Worm (Caenorhabditis elegans) whole organism, L2 larva: ENCODE results near the gene H11E01.3.

Source experiments
- C34F6.9 ChIP-seq: fragments of 150-350 bp; optimal IDR thresholded peaks from 2 replicates; lab custom pipeline; 2014; ENCODE audit warnings: missing biosample characterization, missing genetic modification characterization
- R02D3.7 ChIP-seq: fragments of 150-350 bp; optimal IDR thresholded peaks from 2 replicates; lab custom pipeline; 2014; ENCODE audit warnings: missing biosample characterization, missing genetic modification characterization
- ZK546.5 ChIP-seq: sonication (generic microtip); optimal IDR thresholded peaks from 2 replicates; lab custom pipeline; 2017; ENCODE audit warnings: missing biosample characterization, missing genetic modification characterization
- alr-1 ChIP-seq: fragments of 150-350 bp; optimal IDR thresholded peaks from 2 replicates; lab custom pipeline; 2014; ENCODE audit warnings: missing biosample characterization, missing genetic modification characterization
- aly-2 ChIP-seq: fragments of 150-350 bp; optimal IDR thresholded peaks from 2 replicates; lab custom pipeline; 2014; ENCODE audit warnings: missing biosample characterization, missing genetic modification characterization
- ama-1 ChIP-seq: fragments of 150-350 bp; optimal IDR thresholded peaks from 2 replicates; lab custom pipeline; 2018; ENCODE audit warnings: inconsistent platforms
- blmp-1 ChIP-seq: sonication (generic microtip); optimal IDR thresholded peaks from 2 replicates; lab custom pipeline; 2017; ENCODE audit warnings: missing genetic modification characterization, mild to moderate bottlenecking, missing compliant biosample characterization, antibody characterized with exemption, moderate library complexity; ENCODE audit not compliant: insufficient read depth
- ceh-82 ChIP-seq: fragments of 150-350 bp; optimal IDR thresholded peaks from 2 replicates; lab custom pipeline; 2014; ENCODE audit warnings: missing biosample characterization, missing genetic modification characterization
- crh-2 ChIP-seq: sonication (generic microtip); optimal IDR thresholded peaks from 2 replicates; lab custom pipeline; 2017; ENCODE audit warnings: missing biosample characterization, missing genetic modification characterization
- dmd-4 ChIP-seq: sonication (generic microtip); optimal IDR thresholded peaks from 2 replicates; lab custom pipeline; 2017; ENCODE audit warnings: missing biosample characterization, missing genetic modification characterization
- egl-27 ChIP-seq: sonication (generic microtip); optimal IDR thresholded peaks from 3 replicates; lab custom pipeline; 2017; ENCODE audit warnings: missing biosample characterization, missing genetic modification reagents, missing genetic modification characterization
- elt-1 ChIP-seq: fragments of 150-350 bp; optimal IDR thresholded peaks from 2 replicates; lab custom pipeline; 2014; ENCODE audit warnings: missing biosample characterization, missing genetic modification characterization
- elt-3 ChIP-seq: sonication (generic microtip); optimal IDR thresholded peaks from 2 replicates; lab custom pipeline; 2017; ENCODE audit warnings: missing biosample characterization, missing genetic modification characterization
- fos-1 ChIP-seq: fragments of 150-350 bp; optimal IDR thresholded peaks from 2 replicates; lab custom pipeline; 2014; ENCODE audit warnings: missing biosample characterization, missing genetic modification characterization
- gmeb-1 ChIP-seq: fragments of 150-350 bp; optimal IDR thresholded peaks from 2 replicates; lab custom pipeline; 2014; ENCODE audit warnings: missing biosample characterization, missing genetic modification characterization
- lin-11 ChIP-seq: fragments of 150-350 bp; sonication (generic microtip); optimal IDR thresholded peaks from 2 replicates; lab custom pipeline; 2014; ENCODE audit warnings: missing biosample characterization, missing genetic modification characterization, inconsistent platforms, mixed read lengths
- lin-13 ChIP-seq: fragments of 150-350 bp; optimal IDR thresholded peaks from 2 replicates; lab custom pipeline; 2014; ENCODE audit warnings: missing biosample characterization, missing genetic modification reagents, missing genetic modification characterization
- lin-39 ChIP-seq: fragments of 150-350 bp; optimal IDR thresholded peaks from 2 replicates; lab custom pipeline; 2014; ENCODE audit warnings: missing biosample characterization, missing genetic modification reagents, missing genetic modification characterization
- lsy-2 ChIP-seq, 2 experiments: fragments of 150-350 bp in 1 of 2; sonication (generic microtip) in 1 of 2; optimal IDR thresholded peaks; 2 replicates each; lab custom pipeline; 2014 to 2017; ENCODE audit warnings: missing biosample characterization in 2 of 2, missing genetic modification characterization in 2 of 2
- mab-5 ChIP-seq: fragments of 150-350 bp; optimal IDR thresholded peaks from 2 replicates; lab custom pipeline; 2014; ENCODE audit warnings: missing biosample characterization, missing genetic modification characterization
- mbf-1 ChIP-seq: sonication (generic microtip); optimal IDR thresholded peaks from 2 replicates; lab custom pipeline; 2017; ENCODE audit warnings: missing biosample characterization, missing genetic modification characterization
- mdl-1 ChIP-seq, 2 experiments: fragments of 150-350 bp in 1 of 2; sonication (generic microtip) in 1 of 2; optimal IDR thresholded peaks; 2 replicates each; lab custom pipeline; 2017; ENCODE audit warnings: missing biosample characterization in 2 of 2, missing genetic modification characterization in 2 of 2
- nhr-10 ChIP-seq: sonication (generic microtip); optimal IDR thresholded peaks from 2 replicates; lab custom pipeline; 2017; ENCODE audit warnings: missing biosample characterization, missing genetic modification characterization
- nhr-11 ChIP-seq: fragments of 150-350 bp; optimal IDR thresholded peaks from 2 replicates; lab custom pipeline; 2014; ENCODE audit warnings: missing biosample characterization, missing genetic modification characterization
- nhr-12 ChIP-seq: fragments of 150-350 bp; optimal IDR thresholded peaks from 2 replicates; lab custom pipeline; 2014; ENCODE audit warnings: missing biosample characterization, missing genetic modification characterization
- nhr-129 ChIP-seq: fragments of 150-350 bp; optimal IDR thresholded peaks from 2 replicates; lab custom pipeline; 2014; ENCODE audit warnings: missing biosample characterization, missing genetic modification characterization
- nhr-21 ChIP-seq: fragments of 150-350 bp; optimal IDR thresholded peaks from 2 replicates; lab custom pipeline; 2014; ENCODE audit warnings: missing biosample characterization, missing genetic modification characterization
- nhr-25 ChIP-seq: fragments of 150-350 bp; sonication (generic microtip); optimal IDR thresholded peaks from 3 replicates; lab custom pipeline; 2014; ENCODE audit warnings: missing biosample characterization, missing genetic modification characterization
- nhr-6 ChIP-seq: fragments of 150-350 bp; optimal IDR thresholded peaks from 2 replicates; lab custom pipeline; 2014; ENCODE audit warnings: missing biosample characterization, missing genetic modification characterization
- peb-1 ChIP-seq: fragments of 150-350 bp; optimal IDR thresholded peaks from 2 replicates; lab custom pipeline; 2014; ENCODE audit warnings: missing biosample characterization, missing genetic modification characterization
- sem-4 ChIP-seq: fragments of 150-350 bp; optimal IDR thresholded peaks from 2 replicates; lab custom pipeline; 2014; ENCODE audit warnings: missing biosample characterization, missing genetic modification reagents, missing genetic modification characterization
- skn-1 ChIP-seq: sonication (generic microtip); optimal IDR thresholded peaks from 2 replicates; lab custom pipeline; 2017; ENCODE audit warnings: missing biosample characterization, missing genetic modification characterization
- sma-3 ChIP-seq: sonication (generic microtip); optimal IDR thresholded peaks from 2 replicates; lab custom pipeline; 2016; ENCODE audit warnings: missing genetic modification reagents, missing genetic modification characterization, missing compliant biosample characterization
- snpc-4 ChIP-seq: fragments of 150-350 bp; optimal IDR thresholded peaks from 2 replicates; lab custom pipeline; 2014; ENCODE audit warnings: missing biosample characterization, missing genetic modification characterization
- zag-1 ChIP-seq: fragments of 150-350 bp; optimal IDR thresholded peaks from 2 replicates; lab custom pipeline; 2014; ENCODE audit warnings: missing biosample characterization, missing genetic modification characterization
- ztf-11 ChIP-seq: sonication (generic microtip); optimal IDR thresholded peaks from 2 replicates; lab custom pipeline; 2017; ENCODE audit warnings: missing biosample characterization, missing genetic modification characterization

Gene H11E01.3

DNA sequence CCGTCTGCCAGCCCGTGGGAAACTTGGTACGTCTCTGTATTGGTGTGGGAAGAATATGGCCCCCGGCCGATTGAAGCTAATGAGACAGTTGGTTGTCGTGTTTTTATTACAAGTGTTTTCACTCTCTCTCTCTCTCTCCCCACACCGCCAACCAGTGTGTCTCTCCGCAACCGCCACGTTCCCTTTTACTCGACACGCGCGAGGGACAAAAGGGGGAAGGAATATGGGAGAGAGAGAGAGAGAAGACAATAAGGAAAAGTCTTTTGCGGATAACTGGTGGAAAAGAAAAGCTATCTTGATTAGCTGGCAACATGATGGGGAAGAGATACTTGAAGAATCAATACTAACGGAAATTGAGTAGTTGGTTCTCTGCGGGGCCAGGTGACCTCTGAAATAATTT lies 26.0 kb upstream of the H11E01.3 start (continued):
- TF ChIP-seq skn-1 (tag; lab: Kevin White, UChicago) (no peak), zag-1 (tag; lab: Kevin White, UChicago) (no peak), lsy-2 (tag; optimal IDR thresholded peaks at IDR 0.05; lab: Kevin White, UChicago) (no peak), R02D3.7 (no peak)

DNA sequence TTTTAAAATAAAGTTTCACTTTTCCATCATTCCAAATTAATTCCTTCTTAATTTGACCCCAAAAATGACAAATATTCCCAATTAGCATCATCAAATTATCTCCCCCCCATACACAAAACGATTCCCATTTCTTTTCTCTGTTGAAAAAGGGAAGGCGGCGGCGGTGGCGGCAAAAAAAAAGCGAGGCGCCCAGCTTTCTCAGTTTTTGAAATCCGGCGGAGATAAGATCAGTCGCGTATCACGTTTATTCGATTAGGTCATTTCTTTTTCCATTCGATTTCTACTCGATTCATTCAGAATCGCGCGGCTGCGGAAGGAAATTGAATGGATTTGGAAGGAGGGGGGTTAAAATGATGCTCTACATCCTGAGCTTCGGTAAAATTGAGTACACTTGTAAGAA lies 20.7 kb upstream of the H11E01.3 start:
- no peak for TF ChIP-seq egl-27
- TF ChIP-seq mbf-1 (tag; lab: Kevin White, UChicago) = no peak
- no peak for TF ChIP-seq nhr-25 (tag; lab: Kevin White, UChicago)
- TF ChIP-seq C34F6.9 (tag; lab: Kevin White, UChicago) = no peak
- TF ChIP-seq nhr-6 = no peak
- TF ChIP-seq ztf-11 (tag; lab: Kevin White, UChicago) = no peak
- TF ChIP-seq nhr-11 (tag; lab: Kevin White, UChicago) = no peak
- TF ChIP-seq sem-4 (tag; lab: Kevin White, UChicago) = no peak
- no peak for TF ChIP-seq aly-2 (tag; lab: Kevin White, UChicago)
- TF ChIP-seq zag-1 (tag; lab: Kevin White, UChicago) = no peak
- TF ChIP-seq lin-11 (tag; lab: Kevin White, UChicago) = no peak
- no peak for TF ChIP-seq nhr-12 (tag; lab: Kevin White, UChicago)
- TF ChIP-seq crh-2 (tag; lab: Kevin White, UChicago) = no peak
- no peak for TF ChIP-seq lin-13 (GFP tag; lab: Kevin White, UChicago)
- no peak for TF ChIP-seq fos-1 (tag; lab: Kevin White, UChicago)
- no peak for TF ChIP-seq elt-3 (tag; lab: Kevin White, UChicago)
- TF ChIP-seq lin-39 (tag; lab: Kevin White, UChicago) = no peak
- TF ChIP-seq alr-1 (tag; lab: Kevin White, UChicago) = no peak
- no peak for TF ChIP-seq elt-1 (tag; lab: Kevin White, UChicago)
- no peak for TF ChIP-seq gmeb-1 (tag; lab: Kevin White, UChicago)

DNA sequence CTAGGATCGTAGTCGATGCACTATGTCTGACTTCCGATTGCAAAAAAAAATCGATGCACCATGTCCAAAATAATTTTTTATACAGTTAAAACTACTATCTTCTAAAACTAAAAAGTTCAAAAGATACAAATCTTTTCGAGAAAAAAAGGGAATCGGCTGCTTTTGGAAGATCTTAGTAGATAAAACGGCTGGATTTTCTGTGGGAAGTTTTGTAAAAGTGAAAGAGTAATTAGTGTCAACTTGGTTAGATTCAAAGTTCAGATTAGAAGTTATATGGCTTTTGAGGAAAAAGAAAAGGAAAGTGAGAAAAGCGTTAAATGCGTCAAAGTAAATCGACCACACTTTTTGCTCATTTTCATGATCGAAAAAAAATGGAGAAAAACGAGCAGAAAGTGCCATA lies 17.6 kb upstream of the H11E01.3 start:
- TF ChIP-seq mdl-1 (tag; optimal IDR thresholded peaks at IDR 0.05; lab: Kevin White, UChicago) = no peak
- no peak for TF ChIP-seq nhr-129 (tag; lab: Kevin White, UChicago)
- TF ChIP-seq R02D3.7 = no peak
- TF ChIP-seq snpc-4 (tag; lab: Kevin White, UChicago) = no peak
- no peak for TF ChIP-seq sma-3 (GFP tag; lab: Kevin White, UChicago)
- TF ChIP-seq elt-3 (tag; lab: Kevin White, UChicago) = no peak
- no peak for TF ChIP-seq ZK546.5 (tag; lab: Kevin White, UChicago)
- TF ChIP-seq mab-5 = no peak
- TF ChIP-seq mbf-1 (tag; lab: Kevin White, UChicago) = no peak
- TF ChIP-seq nhr-25 (tag; lab: Kevin White, UChicago) = no peak
- TF ChIP-seq egl-27 = no peak
- no peak for TF ChIP-seq aly-2 (tag; lab: Kevin White, UChicago)
- TF ChIP-seq nhr-21 = no peak
- TF ChIP-seq nhr-11 (tag; lab: Kevin White, UChicago) = no peak
- TF ChIP-seq, all 48 proteins: peak for 0

DNA sequence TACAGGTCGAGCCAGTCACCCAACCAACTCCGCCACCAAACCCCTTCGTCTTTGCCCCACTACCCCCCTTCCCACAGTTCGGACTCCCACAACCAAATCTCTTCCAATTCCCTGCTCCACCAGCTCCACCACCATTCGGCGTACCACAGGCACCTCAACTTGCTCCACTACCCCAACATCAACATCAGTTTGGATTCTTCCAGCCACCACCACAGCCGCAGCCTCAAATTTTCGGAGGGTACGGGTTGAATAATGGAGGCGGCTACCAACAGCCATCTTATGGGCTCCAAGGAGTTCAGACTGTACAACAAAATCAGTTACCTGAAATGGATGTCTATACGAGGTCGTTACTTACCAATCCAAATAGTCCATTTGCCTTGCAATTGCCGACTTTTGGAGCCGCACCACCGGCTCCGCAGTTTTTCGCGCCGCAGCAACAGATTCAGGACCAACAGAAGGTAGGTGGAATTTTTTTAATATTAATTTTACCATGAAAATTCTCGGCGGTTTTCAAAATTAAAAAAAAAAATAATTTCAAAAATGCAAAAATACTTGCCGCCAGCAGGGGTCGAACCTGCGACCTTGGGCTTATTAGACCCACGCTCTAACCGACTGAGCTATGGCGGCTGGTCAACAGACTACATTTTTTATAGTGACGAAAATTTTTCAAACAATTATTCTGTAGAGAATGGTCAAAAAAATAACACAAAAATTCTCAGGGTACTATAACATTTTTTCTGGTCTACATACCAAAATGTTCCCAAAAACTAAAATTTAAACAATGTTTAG lies 15.4 kb upstream of the H11E01.3 start:
- TF ChIP-seq lin-13 (GFP tag; lab: Kevin White, UChicago) (no peak), zag-1 (tag; lab: Kevin White, UChicago) (no peak), elt-3 (tag; lab: Kevin White, UChicago) (no peak), ceh-82 (tag; lab: Kevin White, UChicago) (no peak), nhr-10 (tag; lab: Kevin White, UChicago) (no peak), dmd-4 (no peak), nhr-21 (no peak), blmp-1 (tag; lab: Kevin White, UChicago) (no peak)
- TF ChIP-seq, all 48 proteins: peak for 0

DNA sequence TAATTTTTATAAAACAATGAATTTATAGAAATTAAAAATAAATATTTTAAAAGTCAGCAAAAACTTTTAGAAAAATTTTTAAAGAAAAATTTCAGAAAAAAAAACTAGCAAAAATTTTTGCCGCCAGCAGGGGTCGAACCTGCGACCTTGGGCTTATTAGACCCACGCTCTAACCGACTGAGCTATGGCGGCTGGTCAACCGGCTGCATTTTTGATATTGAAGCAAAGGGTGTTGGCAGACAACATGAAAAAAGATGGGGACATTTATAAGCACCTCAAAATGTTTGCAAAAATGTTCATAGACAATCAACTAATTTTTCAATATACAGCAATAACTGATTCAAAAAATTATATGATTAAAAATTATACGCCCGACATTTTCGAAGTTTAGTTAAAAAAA lies 14.7 kb upstream of the H11E01.3 start:
- TF ChIP-seq ama-1 (lab: Kevin White, UChicago) (no peak), blmp-1 (tag; lab: Kevin White, UChicago) (no peak), peb-1 (tag; lab: Kevin White, UChicago) (no peak), sma-3 (GFP tag; lab: Kevin White, UChicago) (no peak), C34F6.9 (tag; lab: Kevin White, UChicago) (no peak), mab-5 (no peak), elt-1 (tag; lab: Kevin White, UChicago) (no peak), alr-1 (tag; lab: Kevin White, UChicago) (no peak), skn-1 (tag; lab: Kevin White, UChicago) (no peak), lin-39 (tag; lab: Kevin White, UChicago) (no peak)
